3 worm cellular contexts compared by ENCODE assay signal in genomic region chrII:13575018-13575948, ce11.
TF ChIP-seq lines count a peak whose summit lies in the region.

Gene mrpl-37, minus strand, starts transcription at chrII:13575068.
Gene lin-38, plus strand, starts transcription at chrII:13575925.

TF ChIP-seq in whole organism, L4 larva, 104 proteins besides CTCF, POLR2A, EP300 and RAD21 (continued from another document and continues in another):
- TF ChIP-seq ceh-28 (tag; optimal IDR thresholded peaks at IDR 0.05; lab: Kevin White, UChicago) (no peak), F26F4.8 (GFP tag; conservative IDR thresholded peaks at IDR 0.05; lab: Robert Waterston, UW) (no peak), T20F7.1 (GFP tag; optimal IDR thresholded peaks at IDR 0.05; lab: Kevin White, UChicago) (no peak), zag-1 (tag; optimal IDR thresholded peaks at IDR 0.05; lab: Kevin White, UChicago) (no peak), madf-5 (GFP tag; IDR thresholded peaks at IDR 0.05; lab: Robert Waterston, UW) (no peak), nhr-237 (tag; optimal IDR thresholded peaks at IDR 0.05; lab: Kevin White, UChicago) (no peak), mdl-1 (tag; optimal IDR thresholded peaks at IDR 0.05; lab: Kevin White, UChicago) (peak in 1 of 2 experiments; percentile 55), ama-1 (optimal IDR thresholded peaks at IDR 0.05; lab: Kevin White, UChicago) (no peak), nhr-76 (tag; optimal IDR thresholded peaks at IDR 0.05; lab: Kevin White, UChicago) (no peak), lin-29 (GFP tag; IDR thresholded peaks at IDR 0.05; lab: Robert Waterston, UW) (no peak), pha-4 (GFP tag; IDR thresholded peaks at IDR 0.05; lab: Robert Waterston, UW) (peak; percentile 39; the same call in 1 of the 2 replicates), pha-4 (tag; optimal IDR thresholded peaks at IDR 0.05; lab: Kevin White, UChicago) (no peak), mxl-2 (GFP tag; conservative IDR thresholded peaks at IDR 0.05; lab: Robert Waterston, UW) (no peak), sdz-12 (GFP tag; optimal IDR thresholded peaks at IDR 0.05; lab: Kevin White, UChicago) (no peak), F10B5.3 (tag; optimal IDR thresholded peaks at IDR 0.05; lab: Kevin White, UChicago) (no peak), ztf-7 (tag; optimal IDR thresholded peaks at IDR 0.05; lab: Kevin White, UChicago) (no peak), egl-27 (tag; optimal IDR thresholded peaks at IDR 0.05; lab: Kevin White, UChicago) (no peak), nhr-28 (tag; optimal IDR thresholded peaks at IDR 0.05; lab: Kevin White, UChicago) (peak; percentile 29), attf-4 (tag; optimal IDR thresholded peaks at IDR 0.05; lab: Kevin White, UChicago) (no peak), lsy-2 (tag; optimal IDR thresholded peaks at IDR 0.05; lab: Kevin White, UChicago) (peak; percentile 15 to 78), unc-130 (GFP tag; optimal IDR thresholded peaks at IDR 0.05; lab: Kevin White, UChicago) (no peak), Y5F2A.4 (GFP tag; optimal IDR thresholded peaks at IDR 0.05; lab: Kevin White, UChicago) (no peak), nhr-41 (GFP tag; IDR thresholded peaks at IDR 0.05; lab: Robert Waterston, UW) (no peak), tag-97 (GFP tag; IDR thresholded peaks at IDR 0.05; lab: Robert Waterston, UW) (no peak), saeg-2 (GFP tag; IDR thresholded peaks at IDR 0.05; lab: Robert Waterston, UW) (no peak), F37D6.2 (tag; optimal IDR thresholded peaks at IDR 0.05; lab: Kevin White, UChicago) (peak; percentile 25), hlh-30 (tag; optimal IDR thresholded peaks at IDR 0.05; lab: Kevin White, UChicago; ENCODE audit: insufficient read depth) (peak; percentile 80), duxl-1 (tag; optimal IDR thresholded peaks at IDR 0.05; lab: Kevin White, UChicago; ENCODE audit: poor library complexity) (no peak), unc-62 (GFP tag; optimal IDR thresholded peaks at IDR 0.05 in 1 of 2; lab: Kevin White, UChicago) (no peak), unc-62 (tag; optimal IDR thresholded peaks at IDR 0.05; lab: Kevin White, UChicago) (no peak), mes-2 (tag; optimal IDR thresholded peaks at IDR 0.05; lab: Kevin White, UChicago; ENCODE audit: poor library complexity, severe bottlenecking) (no peak), ztf-11 (tag; optimal IDR thresholded peaks at IDR 0.05; lab: Kevin White, UChicago) (no peak), dpl-1 (GFP tag; optimal IDR thresholded peaks at IDR 0.05; lab: Kevin White, UChicago) (peak; percentile 68), mep-1 (tag; optimal IDR thresholded peaks at IDR 0.05; lab: Kevin White, UChicago) (peak; percentile 73), nhr-77 (tag; optimal IDR thresholded peaks at IDR 0.05; lab: Kevin White, UChicago) (peak; percentile 85), gei-8 (GFP tag; optimal IDR thresholded peaks at IDR 0.05; lab: Kevin White, UChicago) (no peak), F49E8.2 (tag; optimal IDR thresholded peaks at IDR 0.05; lab: Kevin White, UChicago; ENCODE audit: borderline replicate concordance) (peak; percentile 13), ctbp-1 (GFP tag; IDR thresholded peaks at IDR 0.05; lab: Robert Waterston, UW) (no peak), php-3 (GFP tag; IDR thresholded peaks at IDR 0.05; lab: Robert Waterston, UW) (no peak), daf-16 (GFP tag; optimal IDR thresholded peaks at IDR 0.05; lab: Kevin White, UChicago) (no peak), daf-16 (tag; optimal IDR thresholded peaks at IDR 0.05; lab: Kevin White, UChicago) (peak; percentile 46), arid-1 (GFP tag; conservative IDR thresholded peaks at IDR 0.05; lab: Robert Waterston, UW) (no peak), R02D3.7 (tag; optimal IDR thresholded peaks at IDR 0.05; lab: Kevin White, UChicago) (no peak), lir-3 (tag; optimal IDR thresholded peaks at IDR 0.05; lab: Kevin White, UChicago) (no peak), hmg-1.1 (GFP tag; IDR thresholded peaks at IDR 0.05; lab: Robert Waterston, UW) (peak; percentile 64)

TF ChIP-seq in whole organism, late embryonic, 69 proteins besides CTCF, POLR2A, EP300 and RAD21 (continued from another document):
- TF ChIP-seq ttx-3 (tag; optimal IDR thresholded peaks at IDR 0.05; lab: Kevin White, UChicago) (no peak), hlh-8 (tag; optimal IDR thresholded peaks at IDR 0.05; lab: Kevin White, UChicago) (no peak), ceh-14 (tag; optimal IDR thresholded peaks at IDR 0.05; lab: Kevin White, UChicago) (no peak), unc-42 (tag; optimal IDR thresholded peaks at IDR 0.05; lab: Kevin White, UChicago) (peak; percentile 75), nhr-232 (tag; optimal IDR thresholded peaks at IDR 0.05; lab: Kevin White, UChicago) (no peak), pag-3 (tag; optimal IDR thresholded peaks at IDR 0.05; lab: Kevin White, UChicago; ENCODE audit: borderline replicate concordance) (no peak), ceh-45 (GFP tag; IDR thresholded peaks at IDR 0.05; lab: Robert Waterston, UW) (no peak), ztf-16 (tag; optimal IDR thresholded peaks at IDR 0.05; lab: Kevin White, UChicago) (no peak), ahr-1 (tag; optimal IDR thresholded peaks at IDR 0.05; lab: Kevin White, UChicago) (no peak), sox-4 (tag; optimal IDR thresholded peaks at IDR 0.05; lab: Kevin White, UChicago) (no peak), lim-6 (tag; optimal IDR thresholded peaks at IDR 0.05; lab: Kevin White, UChicago) (no peak), che-1 (tag; optimal IDR thresholded peaks at IDR 0.05; lab: Kevin White, UChicago) (no peak), ets-4 (tag; optimal IDR thresholded peaks at IDR 0.05; lab: Kevin White, UChicago) (no peak), dve-1 (tag; optimal IDR thresholded peaks at IDR 0.05; lab: Kevin White, UChicago) (no peak), rnt-1 (tag; optimal IDR thresholded peaks at IDR 0.05; lab: Kevin White, UChicago) (no peak), dmd-4 (tag; optimal IDR thresholded peaks at IDR 0.05; lab: Kevin White, UChicago; ENCODE audit: borderline replicate concordance) (no peak), unc-3 (GFP tag; conservative IDR thresholded peaks at IDR 0.05; lab: Robert Waterston, UW) (no peak), unc-3 (tag; optimal IDR thresholded peaks at IDR 0.05; lab: Kevin White, UChicago) (peak; percentile 3), ceh-2 (tag; optimal IDR thresholded peaks at IDR 0.05; lab: Kevin White, UChicago) (no peak), elt-2 (tag; optimal IDR thresholded peaks at IDR 0.05; lab: Kevin White, UChicago) (no peak), ceh-34 (tag; optimal IDR thresholded peaks at IDR 0.05; lab: Kevin White, UChicago) (peak; percentile 52), pha-4 (tag; optimal IDR thresholded peaks at IDR 0.05; lab: Kevin White, UChicago) (no peak), ceh-18 (tag; optimal IDR thresholded peaks at IDR 0.05; lab: Kevin White, UChicago) (peak; percentile 33), pax-1 (tag; optimal IDR thresholded peaks at IDR 0.05; lab: Kevin White, UChicago) (no peak), ceh-31 (tag; optimal IDR thresholded peaks at IDR 0.05; lab: Kevin White, UChicago) (peak; percentile 70), fkh-10 (GFP tag; optimal IDR thresholded peaks at IDR 0.05; lab: Kevin White, UChicago) (no peak), T23F11.4 (GFP tag; optimal IDR thresholded peaks at IDR 0.05; lab: Kevin White, UChicago) (no peak), C08G9.2 (tag; optimal IDR thresholded peaks at IDR 0.05; lab: Kevin White, UChicago) (no peak), sdc-2 (tag; optimal IDR thresholded peaks at IDR 0.05; lab: Kevin White, UChicago) (no peak), ceh-22 (tag; optimal IDR thresholded peaks at IDR 0.05; lab: Kevin White, UChicago) (no peak), lin-11 (tag; optimal IDR thresholded peaks at IDR 0.05; lab: Kevin White, UChicago) (no peak), pha-2 (tag; optimal IDR thresholded peaks at IDR 0.05; lab: Kevin White, UChicago) (no peak), ceh-24 (tag; optimal IDR thresholded peaks at IDR 0.05; lab: Kevin White, UChicago) (no peak), fkh-6 (tag; optimal IDR thresholded peaks at IDR 0.05; lab: Kevin White, UChicago) (no peak), ceh-9 (tag; optimal IDR thresholded peaks at IDR 0.05; lab: Kevin White, UChicago) (no peak), tbx-7 (tag; optimal IDR thresholded peaks at IDR 0.05; lab: Kevin White, UChicago) (no peak), hlh-15 (tag; optimal IDR thresholded peaks at IDR 0.05; lab: Kevin White, UChicago) (no peak), madf-2 (tag; optimal IDR thresholded peaks at IDR 0.05; lab: Kevin White, UChicago) (no peak), hlh-30 (tag; optimal IDR thresholded peaks at IDR 0.05; lab: Kevin White, UChicago; ENCODE audit: insufficient read depth) (peak; percentile 62), syd-9 (tag; optimal IDR thresholded peaks at IDR 0.05; lab: Kevin White, UChicago) (no peak), Y22D7AL.16 (tag; optimal IDR thresholded peaks at IDR 0.05; lab: Kevin White, UChicago) (no peak), pros-1 (tag; optimal IDR thresholded peaks at IDR 0.05; lab: Kevin White, UChicago) (peak; percentile 16), F13H6.1 (tag; optimal IDR thresholded peaks at IDR 0.05; lab: Kevin White, UChicago) (no peak)

TF ChIP-seq in whole organism, mixed stage, embryonic, 35 proteins besides CTCF, POLR2A, EP300 and RAD21 (continued from another document):
- no peak for TF ChIP-seq ceh-83 (GFP tag; optimal IDR thresholded peaks at IDR 0.05; lab: Kevin White, UChicago)
- TF ChIP-seq elt-1 (tag; optimal IDR thresholded peaks at IDR 0.05; lab: Kevin White, UChicago; ENCODE audit: borderline replicate concordance, insufficient read depth) = no peak
- TF ChIP-seq flh-1 (GFP tag; optimal IDR thresholded peaks at IDR 0.05; lab: Kevin White, UChicago) = no peak
- peak; percentile 75 for TF ChIP-seq ces-1 (GFP tag; optimal IDR thresholded peaks at IDR 0.05; lab: Kevin White, UChicago)
